Fruit fly (Drosophila melanogaster) whole organism, embryonic: ENCODE data around the gene CG15773.

Experiments used
- Adf1 ChIP-seq: fragments of 200-800 bp; sonication (Bioruptor generic); IDR thresholded peaks from 2 replicates; pipeline ENCODE4 v1.3.6; 2022; ENCODE audit warnings: missing biosample characterization, missing genetic modification characterization
- Blimp-1 ChIP-seq: fragments of 200-800 bp; sonication (Bioruptor generic); optimal IDR thresholded peaks from 3 replicates; lab custom pipeline; 2018; ENCODE audit warnings: missing biosample characterization, missing genetic modification characterization, mild to moderate bottlenecking, moderate library complexity, missing genetic modification reagents
- CG10274 ChIP-seq: fragments of 200-800 bp; sonication (Bioruptor generic); optimal IDR thresholded peaks from 3 replicates; lab custom pipeline; 2017; ENCODE audit warnings: missing biosample characterization, mild to moderate bottlenecking, missing genetic modification characterization
- CG11093 ChIP-seq: fragments of 200-800 bp; sonication (Bioruptor generic); IDR thresholded peaks from 3 replicates; pipeline ENCODE4 v1.3.6; 2022; ENCODE audit warnings: missing biosample characterization, missing genetic modification characterization
- CG15601 ChIP-seq: fragments of 200-800 bp; sonication (Bioruptor generic); optimal IDR thresholded peaks from 3 replicates; lab custom pipeline; 2019; ENCODE audit warnings: missing biosample characterization, mild to moderate bottlenecking, missing genetic modification characterization, moderate library complexity
- CG17359 ChIP-seq: fragments of 200-800 bp; sonication (Bioruptor generic); optimal IDR thresholded peaks from 3 replicates; lab custom pipeline; 2018; ENCODE audit warnings: missing biosample characterization, mild to moderate bottlenecking, missing genetic modification characterization, moderate library complexity
- CG17912 ChIP-seq: fragments of 200-800 bp; sonication (Bioruptor generic); optimal IDR thresholded peaks from 2 replicates; lab custom pipeline; 2018; ENCODE audit warnings: missing biosample characterization, mild to moderate bottlenecking, missing genetic modification characterization
- CG2199 ChIP-seq: fragments of 200-800 bp; sonication (Bioruptor generic); IDR thresholded peaks from 3 replicates; pipeline ENCODE4 v1.3.6; 2022; ENCODE audit warnings: missing biosample characterization, missing genetic modification characterization
- CG31224 ChIP-seq: fragments of 200-800 bp; sonication (Bioruptor generic); IDR thresholded peaks from 2 replicates; pipeline ENCODE4 v1.3.6; 2022; ENCODE audit warnings: missing biosample characterization, missing genetic modification characterization
- CG31388 ChIP-seq: fragments of 200-800 bp; sonication (Bioruptor generic); optimal IDR thresholded peaks from 2 replicates; lab custom pipeline; 2016; ENCODE audit warnings: missing biosample characterization, missing genetic modification characterization
- CG34376 ChIP-seq: fragments of 200-800 bp; sonication (Bioruptor generic); optimal IDR thresholded peaks from 2 replicates; lab custom pipeline; 2018; ENCODE audit warnings: missing biosample characterization, mild to moderate bottlenecking, missing genetic modification characterization
- CG34422 ChIP-seq: fragments of 200-800 bp; sonication (Bioruptor generic); IDR thresholded peaks from 3 replicates; pipeline ENCODE4 v1.3.6; 2022; ENCODE audit warnings: missing biosample characterization, missing genetic modification characterization
- CG6813 ChIP-seq: fragments of 200-800 bp; sonication (Bioruptor generic); optimal IDR thresholded peaks from 2 replicates; lab custom pipeline; 2017; ENCODE audit warnings: missing biosample characterization, missing genetic modification characterization, mild to moderate bottlenecking, moderate library complexity, missing genetic modification reagents
- CG7839 ChIP-seq: fragments of 200-800 bp; sonication (Bioruptor generic); optimal IDR thresholded peaks from 3 replicates; lab custom pipeline; 2018; ENCODE audit warnings: missing biosample characterization, mild to moderate bottlenecking, missing genetic modification characterization, moderate library complexity
- CoRest ChIP-seq: fragments of 200-800 bp; sonication (Bioruptor generic); optimal IDR thresholded peaks from 3 replicates; lab custom pipeline; 2018; ENCODE audit warnings: missing biosample characterization, mild to moderate bottlenecking, missing genetic modification characterization, moderate library complexity
- Dfd ChIP-seq, 2 experiments: fragments of >200 bp; optimal IDR thresholded peaks; 2 replicates each; lab custom pipeline; 2017; ENCODE audit warnings: missing biosample characterization in 2 of 2, missing genetic modification characterization in 2 of 2
- Dip3 ChIP-seq: fragments of 200-800 bp; sonication (Bioruptor generic); optimal IDR thresholded peaks from 3 replicates; lab custom pipeline; 2016; ENCODE audit warnings: missing biosample characterization, missing genetic modification characterization
- Doc2 ChIP-seq: fragments of 200-800 bp; sonication (Bioruptor generic); IDR thresholded peaks from 2 replicates; pipeline ENCODE4 v1.3.6; 2022; ENCODE audit warnings: missing biosample characterization, missing genetic modification characterization
- Eip74EF ChIP-seq, 2 experiments: fragments of 200-800 bp in 1 of 2; fragments of >200 bp in 1 of 2; sonication (Bioruptor generic) in 1 of 2; optimal IDR thresholded peaks; 2 replicates each; lab custom pipeline; 2017 to 2019; ENCODE audit warnings: missing biosample characterization in 2 of 2, missing genetic modification characterization in 2 of 2, mild to moderate bottlenecking in 1 of 2, moderate library complexity in 1 of 2
- HLHmδ ChIP-seq: fragments of 200-800 bp; sonication (Bioruptor generic); optimal IDR thresholded peaks from 2 replicates; lab custom pipeline; 2018; ENCODE audit warnings: missing biosample characterization, mild to moderate bottlenecking, missing genetic modification characterization, moderate library complexity
- Hr78 ChIP-seq, 2 experiments: fragments of 200-800 bp in 1 of 2; fragments of >200 bp in 1 of 2; sonication (Bioruptor generic) in 1 of 2; optimal IDR thresholded peaks; 2 replicates each; lab custom pipeline; 2017 to 2019; ENCODE audit warnings: missing biosample characterization in 2 of 2, missing genetic modification characterization in 2 of 2, mild to moderate bottlenecking in 1 of 2, moderate library complexity in 1 of 2
- Lpt ChIP-seq: fragments of >200 bp; optimal IDR thresholded peaks from 2 replicates; lab custom pipeline; 2018; ENCODE audit warnings: missing biosample characterization, missing genetic modification characterization
- MTF-1 ChIP-seq: fragments of 200-800 bp; sonication (Bioruptor generic); optimal IDR thresholded peaks from 2 replicates; lab custom pipeline; 2018; ENCODE audit warnings: missing biosample characterization, mild to moderate bottlenecking, missing genetic modification characterization, borderline replicate concordance
- Mes4 ChIP-seq: fragments of 200-800 bp; sonication (Bioruptor generic); optimal IDR thresholded peaks from 2 replicates; lab custom pipeline; 2016; ENCODE audit warnings: missing biosample characterization, missing genetic modification characterization
- Scr ChIP-seq: fragments of 200-800 bp; sonication (Bioruptor generic); IDR thresholded peaks from 2 replicates; pipeline ENCODE4 v1.3.6; 2022; ENCODE audit warnings: missing biosample characterization, missing genetic modification characterization; ENCODE audit not compliant: partially characterized antibody
- Sry-δ ChIP-seq: fragments of 200-800 bp; sonication (Bioruptor generic); optimal IDR thresholded peaks from 2 replicates; lab custom pipeline; 2016; ENCODE audit warnings: missing biosample characterization, missing genetic modification characterization
- Trl ChIP-seq, 3 experiments: fragments of >200 bp in 2 of 3; fragments of 200-800 bp in 1 of 3; sonication (Bioruptor generic) in 1 of 3; optimal IDR thresholded peaks; 2 replicates in 1 of 3; 3 replicates in 2 of 3; lab custom pipeline; 2016 to 2017; ENCODE audit warnings: missing biosample characterization in 1 of 3, missing genetic modification characterization in 1 of 3
- Xrp1 ChIP-seq: fragments of 200-800 bp; sonication (Bioruptor generic); IDR thresholded peaks from 2 replicates; pipeline ENCODE4 v1.3.6; 2022; ENCODE audit warnings: missing biosample characterization, missing genetic modification characterization
- ac ChIP-seq: fragments of 200-800 bp; sonication (Bioruptor generic); optimal IDR thresholded peaks from 3 replicates; lab custom pipeline; 2017; ENCODE audit warnings: missing biosample characterization, mild to moderate bottlenecking, missing genetic modification characterization
- amos ChIP-seq: fragments of 200-800 bp; sonication (Bioruptor generic); IDR thresholded peaks from 2 replicates; pipeline ENCODE4 v1.3.6; 2022; ENCODE audit warnings: missing biosample characterization, missing genetic modification characterization; ENCODE audit not compliant: partially characterized antibody
- crol ChIP-seq: fragments of 200-800 bp; sonication (Bioruptor generic); IDR thresholded peaks from 2 replicates; pipeline ENCODE4 v1.3.6; 2022; ENCODE audit warnings: missing biosample characterization, missing genetic modification characterization
- exex ChIP-seq: fragments of 200-800 bp; sonication (Bioruptor generic); optimal IDR thresholded peaks from 4 replicates; lab custom pipeline; 2018; ENCODE audit warnings: missing biosample characterization, mild to moderate bottlenecking, missing genetic modification characterization, moderate library complexity
- grau ChIP-seq: fragments of 200-800 bp; optimal IDR thresholded peaks from 3 replicates; lab custom pipeline; 2019; ENCODE audit warnings: missing biosample characterization, mild to moderate bottlenecking, missing genetic modification characterization, moderate library complexity
- gsb-n ChIP-seq: fragments of 200-800 bp; sonication (Bioruptor generic); optimal IDR thresholded peaks from 3 replicates; lab custom pipeline; 2018; ENCODE audit warnings: missing biosample characterization, mild to moderate bottlenecking, missing genetic modification characterization
- ham ChIP-seq: fragments of 200-800 bp; sonication (Bioruptor generic); IDR thresholded peaks from 2 replicates; pipeline ENCODE4 v1.3.6; 2022; ENCODE audit warnings: missing biosample characterization, missing genetic modification characterization
- hb ChIP-seq: fragments of 200-800 bp; sonication (Bioruptor generic); IDR thresholded peaks from 3 replicates; pipeline ENCODE4 v1.3.6; 2022; ENCODE audit warnings: missing biosample characterization, missing genetic modification characterization; ENCODE audit not compliant: partially characterized antibody
- hth ChIP-seq: fragments of >200 bp; optimal IDR thresholded peaks from 2 replicates; lab custom pipeline; 2017; ENCODE audit warnings: inconsistent platforms
- inv ChIP-seq: fragments of 200-800 bp; sonication (Bioruptor generic); IDR thresholded peaks from 2 replicates; pipeline ENCODE4 v1.3.6; 2022; ENCODE audit warnings: missing biosample characterization, missing genetic modification characterization; ENCODE audit not compliant: partially characterized antibody
- lbe ChIP-seq: fragments of 200-800 bp; sonication (Bioruptor generic); optimal IDR thresholded peaks from 2 replicates; lab custom pipeline; 2016; ENCODE audit warnings: missing biosample characterization, mild to moderate bottlenecking, missing genetic modification characterization
- lola ChIP-seq, 3 experiments: fragments of >200 bp in 2 of 3; fragments of 200-800 bp in 1 of 3; sonication (Bioruptor generic) in 1 of 3; optimal IDR thresholded peaks; 2 replicates each; lab custom pipeline; 2017 to 2019; ENCODE audit warnings: missing biosample characterization in 3 of 3, missing genetic modification characterization in 3 of 3, mild to moderate bottlenecking in 1 of 3, moderate library complexity in 1 of 3
- mld ChIP-seq: fragments of 200-800 bp; sonication (Bioruptor generic); IDR thresholded peaks from 3 replicates; pipeline ENCODE4 v1.3.6; 2022; ENCODE audit warnings: missing biosample characterization, missing genetic modification characterization; ENCODE audit not compliant: partially characterized antibody
- nom ChIP-seq: fragments of 200-800 bp; sonication (Bioruptor generic); optimal IDR thresholded peaks from 2 replicates; lab custom pipeline; 2017; ENCODE audit warnings: missing biosample characterization, missing genetic modification characterization, mild to moderate bottlenecking, moderate library complexity, missing genetic modification reagents
- pan ChIP-seq, 4 experiments: fragments of >200 bp in 3 of 4; fragments of 200-800 bp in 1 of 4; sonication (Bioruptor generic) in 1 of 4; optimal IDR thresholded peaks in 3 of 4; IDR thresholded peaks in 1 of 4; 2 replicates each; pipeline versions ENCODE4 v1.3.6 to Lab custom; 2017 to 2022; ENCODE audit warnings: missing biosample characterization in 2 of 4, missing genetic modification characterization in 2 of 4, mixed read lengths in 1 of 4
- sug ChIP-seq: fragments of 200-800 bp; optimal IDR thresholded peaks from 2 replicates; lab custom pipeline; 2019; ENCODE audit warnings: missing biosample characterization, mild to moderate bottlenecking, missing genetic modification characterization, moderate library complexity
- trem ChIP-seq: fragments of 200-800 bp; optimal IDR thresholded peaks from 3 replicates; lab custom pipeline; 2019; ENCODE audit warnings: missing biosample characterization, mild to moderate bottlenecking, missing genetic modification characterization, moderate library complexity
- yki ChIP-seq: fragments of >200 bp; optimal IDR thresholded peaks from 3 replicates; lab custom pipeline; 2018
- z ChIP-seq: fragments of 200-800 bp; sonication (Bioruptor generic); IDR thresholded peaks from 3 replicates; pipeline ENCODE4 v1.3.6; 2022; ENCODE audit warnings: missing biosample characterization, missing genetic modification characterization
- zen2 ChIP-seq: fragments of 200-800 bp; sonication (Bioruptor generic); IDR thresholded peaks from 3 replicates; pipeline ENCODE4 v1.3.6; 2022; ENCODE audit warnings: missing biosample characterization, missing genetic modification characterization; ENCODE audit not compliant: partially characterized antibody
- zf30C ChIP-seq: fragments of 200-800 bp; sonication (Bioruptor generic); optimal IDR thresholded peaks from 3 replicates; lab custom pipeline; 2018; ENCODE audit warnings: missing biosample characterization, mild to moderate bottlenecking, missing genetic modification characterization

The CG15773 gene

dm6 chrX:5770730-5771181 lies 38.2 kb downstream of the CG15773 start, which contains the start of gene CG3097 (continued):
- TF ChIP-seq Eip74EF (GFP tag; optimal IDR thresholded peaks at IDR 0.05; lab: Kevin White, UChicago) (no peak), trem (tag; lab: Kevin White, UChicago) (peak; percentile 98), lola (GFP tag; optimal IDR thresholded peaks at IDR 0.05; lab: Kevin White, UChicago) (no peak), CG6813 (no peak), Scr (GFP tag; lab: Robert Waterston, UW) (peak; percentile 36), Trl (optimal IDR thresholded peaks at IDR 0.05; lab: Kevin White, UChicago) (peak; percentile 11 to 91), Trl (GFP tag; optimal IDR thresholded peaks at IDR 0.05; lab: Kevin White, UChicago) (no peak), hth (lab: Kevin White, UChicago) (no peak), pan (optimal IDR thresholded peaks at IDR 0.05; lab: Kevin White, UChicago) (no peak), pan (GFP tag; optimal IDR thresholded peaks at IDR 0.05 in 1 of 2, IDR thresholded peaks at IDR 0.05 in 1 of 2) (no peak), MTF-1 (no peak), inv (GFP tag; lab: Robert Waterston, UW) (no peak), CG11093 (GFP tag; lab: Robert Waterston, UW) (no peak), CG34376 (GFP tag; lab: Kevin White, UChicago) (no peak), hb (GFP tag; lab: Robert Waterston, UW) (no peak), ac (GFP tag; lab: Kevin White, UChicago) (no peak), CG17912 (GFP tag; lab: Kevin White, UChicago) (no peak), Mes4 (GFP tag; lab: Kevin White, UChicago) (no peak), lbe (GFP tag; lab: Kevin White, UChicago) (no peak), grau (tag; lab: Kevin White, UChicago) (no peak), ham (GFP tag; lab: Robert Waterston, UW) (no peak), CG2199 (GFP tag; lab: Robert Waterston, UW) (0 out of 3 replicates have a peak, but pooled peaks have one; percentile 39), Hr78 (GFP tag; optimal IDR thresholded peaks at IDR 0.05; lab: Kevin White, UChicago) (peak in 1 of 2 experiments; percentile 40), CoRest (no peak), exex (no peak), Adf1 (peak; percentile 74), sug (no peak), CG15601 (tag; lab: Kevin White, UChicago) (no peak), yki (lab: Kevin White, UChicago) (peak; percentile 81), CG31388 (GFP tag; lab: Kevin White, UChicago) (no peak), Dip3 (GFP tag; lab: Kevin White, UChicago) (no peak), crol (GFP tag; lab: Robert Waterston, UW) (peak; percentile 100), amos (GFP tag; lab: Robert Waterston, UW) (peak; percentile 13; the same call in 1 of the 2 replicates), Doc2 (GFP tag; lab: Robert Waterston, UW) (no peak), Blimp-1 (GFP tag; lab: Kevin White, UChicago) (peak; percentile 41), zen2 (no peak), gsb-n (tag; lab: Kevin White, UChicago) (peak; percentile 7), z (GFP tag; lab: Robert Waterston, UW) (peak; percentile 99), CG7839 (no peak), nom (GFP tag; lab: Kevin White, UChicago) (peak; percentile 24), Sry-δ (GFP tag; lab: Kevin White, UChicago) (no peak), zf30C (GFP tag; lab: Kevin White, UChicago) (no peak), HLHmδ (peak; percentile 52), Lpt (GFP tag; lab: Kevin White, UChicago) (no peak), CG34422 (GFP tag; lab: Robert Waterston, UW) (no peak), CG17359 (no peak), CG10274 (GFP tag; lab: Kevin White, UChicago) (no peak), CG31224 (GFP tag; lab: Robert Waterston, UW) (no peak), mld (GFP tag; lab: Robert Waterston, UW) (no peak), Dfd (GFP tag; optimal IDR thresholded peaks at IDR 0.05; lab: Kevin White, UChicago) (no peak), Xrp1 (GFP tag; lab: Robert Waterston, UW) (no peak; the same call in 1 of the 2 replicates)
